Worm (Caenorhabditis elegans) whole organism, late embryonic: ENCODE measurements around the gene fbxa-6.

Source experiments
- Y22D7AL.16 ChIP-seq: sonication (generic microtip); optimal IDR thresholded peaks from 2 replicates; lab custom pipeline; 2016; ENCODE audit warnings: missing genetic modification characterization, missing compliant biosample characterization
- ama-1 ChIP-seq: fragments of 150-350 bp; optimal IDR thresholded peaks from 2 replicates; lab custom pipeline; 2014
- ceh-18 ChIP-seq: sonication (generic microtip); optimal IDR thresholded peaks from 2 replicates; lab custom pipeline; 2016; ENCODE audit warnings: missing genetic modification characterization, missing compliant biosample characterization
- ceh-19 ChIP-seq: fragments of 200-800 bp; sonication (Bioruptor generic); optimal IDR thresholded peaks from 2 replicates; lab custom pipeline; 2018; ENCODE audit warnings: mild to moderate bottlenecking, missing genetic modification characterization, missing compliant biosample characterization
- ceh-2 ChIP-seq: sonication (generic microtip); optimal IDR thresholded peaks from 2 replicates; lab custom pipeline; 2016; ENCODE audit warnings: missing genotype, missing genetic modification characterization, missing compliant biosample characterization
- ceh-22 ChIP-seq: sonication (generic microtip); optimal IDR thresholded peaks from 2 replicates; lab custom pipeline; 2017; ENCODE audit warnings: missing biosample characterization, missing genetic modification characterization
- ceh-24 ChIP-seq: sonication (generic microtip); optimal IDR thresholded peaks from 2 replicates; lab custom pipeline; 2016; ENCODE audit warnings: mild to moderate bottlenecking, missing genetic modification characterization, missing compliant biosample characterization
- ceh-31 ChIP-seq: sonication (generic microtip); optimal IDR thresholded peaks from 2 replicates; lab custom pipeline; 2016; ENCODE audit warnings: missing genetic modification characterization, missing compliant biosample characterization
- ceh-6 ChIP-seq: fragments of 200-800 bp; sonication (Bioruptor generic); optimal IDR thresholded peaks from 2 replicates; lab custom pipeline; 2018; ENCODE audit warnings: mild to moderate bottlenecking, missing genetic modification characterization, missing compliant biosample characterization
- ceh-9 ChIP-seq: sonication (generic microtip); optimal IDR thresholded peaks from 2 replicates; lab custom pipeline; 2016; ENCODE audit warnings: mild to moderate bottlenecking, missing genetic modification characterization, inconsistent platforms, missing compliant biosample characterization
- che-1 ChIP-seq: sonication (generic microtip); optimal IDR thresholded peaks from 2 replicates; lab custom pipeline; 2016; ENCODE audit warnings: mild to moderate bottlenecking, missing genetic modification characterization, missing compliant biosample characterization
- dve-1 ChIP-seq: sonication (generic microtip); optimal IDR thresholded peaks from 2 replicates; lab custom pipeline; 2017; ENCODE audit warnings: antibody characterized with exemption, mild to moderate bottlenecking, missing genetic modification characterization, missing compliant biosample characterization
- elt-4 ChIP-seq: sonication (generic microtip); optimal IDR thresholded peaks from 2 replicates; lab custom pipeline; 2016; ENCODE audit warnings: missing genetic modification characterization, missing compliant biosample characterization
- eyg-1 ChIP-seq: sonication (generic microtip); optimal IDR thresholded peaks from 2 replicates; lab custom pipeline; 2016; ENCODE audit warnings: missing genotype, missing genetic modification characterization, missing compliant biosample characterization
- fax-1 ChIP-seq: sonication (generic microtip); optimal IDR thresholded peaks from 2 replicates; lab custom pipeline; 2016; ENCODE audit warnings: missing genotype, missing genetic modification characterization, missing compliant biosample characterization
- fkh-10 ChIP-seq: fragments of 150-350 bp; optimal IDR thresholded peaks from 2 replicates; lab custom pipeline; 2014; ENCODE audit warnings: missing biosample characterization, missing genetic modification reagents, missing genetic modification characterization
- hlh-15 ChIP-seq: sonication (generic microtip); optimal IDR thresholded peaks from 2 replicates; lab custom pipeline; 2016; ENCODE audit warnings: missing genetic modification characterization, missing compliant biosample characterization
- hlh-30 ChIP-seq: sonication (generic microtip); optimal IDR thresholded peaks from 2 replicates; lab custom pipeline; 2017; ENCODE audit warnings: antibody characterized with exemption, missing genetic modification characterization, missing compliant biosample characterization; ENCODE audit not compliant: insufficient read depth
- hlh-6 ChIP-seq: sonication (generic microtip); optimal IDR thresholded peaks from 2 replicates; lab custom pipeline; 2016; ENCODE audit warnings: missing genotype, missing genetic modification characterization, missing compliant biosample characterization
- lim-6 ChIP-seq: sonication (generic microtip); optimal IDR thresholded peaks from 2 replicates; lab custom pipeline; 2016; ENCODE audit warnings: missing genetic modification characterization, missing compliant biosample characterization
- lin-11 ChIP-seq: fragments of 200-800 bp; sonication (Bioruptor generic); optimal IDR thresholded peaks from 2 replicates; lab custom pipeline; 2018; ENCODE audit warnings: mild to moderate bottlenecking, missing genetic modification characterization, missing compliant biosample characterization
- madf-2 ChIP-seq: sonication (generic microtip); optimal IDR thresholded peaks from 2 replicates; lab custom pipeline; 2017; ENCODE audit warnings: missing genetic modification characterization, missing compliant biosample characterization
- nhr-11 ChIP-seq: fragments of 150-350 bp; optimal IDR thresholded peaks from 2 replicates; lab custom pipeline; 2014; ENCODE audit warnings: missing biosample characterization, missing genetic modification characterization
- odd-2 ChIP-seq: sonication (generic microtip); optimal IDR thresholded peaks from 2 replicates; lab custom pipeline; 2017; ENCODE audit warnings: antibody characterized with exemption, mild to moderate bottlenecking, missing genetic modification characterization, missing compliant biosample characterization
- pag-3 ChIP-seq: sonication (generic microtip); optimal IDR thresholded peaks from 2 replicates; lab custom pipeline; 2016; ENCODE audit warnings: missing compliant biosample characterization, missing genetic modification characterization, borderline replicate concordance
- pat-9 ChIP-seq: fragments of 200-800 bp; sonication (Bioruptor generic); optimal IDR thresholded peaks from 2 replicates; lab custom pipeline; 2018; ENCODE audit warnings: mild to moderate bottlenecking, missing genetic modification characterization, moderate library complexity, missing compliant biosample characterization
- pax-1 ChIP-seq: fragments of 150-350 bp; optimal IDR thresholded peaks from 2 replicates; lab custom pipeline; 2014; ENCODE audit warnings: missing biosample characterization, missing genetic modification characterization
- pha-2 ChIP-seq: sonication (generic microtip); optimal IDR thresholded peaks from 2 replicates; lab custom pipeline; 2017; ENCODE audit warnings: mild to moderate bottlenecking, missing genetic modification characterization, missing compliant biosample characterization
- pqm-1 ChIP-seq: sonication (generic microtip); optimal IDR thresholded peaks from 2 replicates; lab custom pipeline; 2016; ENCODE audit warnings: missing genetic modification characterization, missing compliant biosample characterization
- pros-1 ChIP-seq: fragments of 150-350 bp; optimal IDR thresholded peaks from 2 replicates; lab custom pipeline; 2014; ENCODE audit warnings: missing biosample characterization, missing genetic modification reagents, missing genetic modification characterization
- ref-2 ChIP-seq: sonication (generic microtip); optimal IDR thresholded peaks from 2 replicates; lab custom pipeline; 2016; ENCODE audit warnings: missing genetic modification characterization, missing compliant biosample characterization
- sdc-2 ChIP-seq: sonication (generic microtip); optimal IDR thresholded peaks from 2 replicates; lab custom pipeline; 2016; ENCODE audit warnings: missing genotype, missing genetic modification characterization, missing compliant biosample characterization
- tbx-7 ChIP-seq: sonication (generic microtip); optimal IDR thresholded peaks from 2 replicates; lab custom pipeline; 2016; ENCODE audit warnings: missing genotype, missing genetic modification characterization, missing compliant biosample characterization
- ttx-3 ChIP-seq: sonication (generic microtip); optimal IDR thresholded peaks from 2 replicates; lab custom pipeline; 2016; ENCODE audit warnings: missing genetic modification reagents, missing genetic modification characterization, missing compliant biosample characterization
- unc-3 ChIP-seq, 2 experiments: fragments of 200-800 bp in 1 of 2; sonication (Bioruptor generic) in 1 of 2; sonication (generic microtip) in 1 of 2; conservative IDR thresholded peaks in 1 of 2; optimal IDR thresholded peaks in 1 of 2; 2 replicates each; pipeline versions ENCODE4 v1.3.6 to Lab custom; 2016 to 2022; ENCODE audit warnings: missing compliant biosample characterization in 2 of 2, missing genetic modification characterization in 2 of 2, missing genetic modification reagents in 1 of 2
- unc-42 ChIP-seq: sonication (generic microtip); optimal IDR thresholded peaks from 2 replicates; lab custom pipeline; 2016; ENCODE audit warnings: missing genotype, missing genetic modification characterization, missing compliant biosample characterization
- unc-55 ChIP-seq: sonication (generic microtip); optimal IDR thresholded peaks from 2 replicates; lab custom pipeline; 2017; ENCODE audit warnings: missing biosample characterization, missing genetic modification reagents, missing genetic modification characterization

The fbxa-6 gene

DNA sequence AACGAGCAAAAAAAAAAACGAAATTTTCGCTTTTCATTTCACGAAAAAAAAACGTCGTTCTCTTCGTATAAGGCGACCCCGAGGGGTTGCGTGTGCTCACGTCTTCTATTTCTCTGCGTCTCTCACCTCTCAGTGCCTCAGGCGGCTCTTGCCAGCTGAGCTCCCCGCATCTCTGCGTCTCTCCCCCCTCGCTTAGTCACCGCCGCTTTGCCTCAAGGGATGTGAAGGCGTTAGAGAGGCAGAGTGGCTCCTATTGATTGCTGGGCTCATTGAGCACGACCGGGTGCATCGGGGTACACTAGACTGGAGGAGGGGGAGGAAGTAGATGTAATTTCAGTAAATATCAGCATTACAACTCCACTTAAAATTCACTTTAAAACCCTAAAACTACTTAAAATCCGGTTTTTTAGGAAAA, 22.7 kb upstream of the fbxa-6 start (continued):
- TF ChIP-seq pax-1 (tag; lab: Kevin White, UChicago), result no peak

DNA sequence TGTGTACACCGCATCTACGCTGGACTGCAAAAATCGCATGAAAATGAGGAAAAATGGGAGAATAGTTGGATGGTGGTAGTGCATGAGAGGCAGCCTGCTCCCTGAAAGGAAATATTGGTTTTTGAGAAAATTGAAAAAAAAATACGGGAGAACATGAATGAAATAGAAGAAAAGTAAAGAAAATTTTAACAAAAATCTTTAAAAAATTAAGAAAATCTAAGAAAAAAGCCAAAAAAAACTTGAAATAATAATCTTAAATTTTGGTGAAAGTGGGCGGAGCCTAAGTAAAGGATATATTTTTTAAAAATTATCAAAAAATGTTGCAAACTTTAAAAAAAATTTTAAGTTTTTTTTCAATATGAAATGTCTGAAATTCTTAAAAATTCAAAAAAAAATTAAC, 21.0 kb upstream of the fbxa-6 start, which contains the start of gene H10E21.5:
H10E21.5 (minus strand) TSS at position 101 of the 400 bp plus-strand sequence.
- TF ChIP-seq ceh-18 (tag; lab: Kevin White, UChicago), result no peak
- TF ChIP-seq unc-42 (tag; lab: Kevin White, UChicago), result no peak
- no peak for TF ChIP-seq ceh-6 (GFP tag; lab: Kevin White, UChicago)
- no peak for TF ChIP-seq ttx-3
- no peak for TF ChIP-seq hlh-6 (tag; lab: Kevin White, UChicago)
- no peak for TF ChIP-seq hlh-15 (tag; lab: Kevin White, UChicago)
- no peak for TF ChIP-seq hlh-30 (tag; lab: Kevin White, UChicago)
- TF ChIP-seq ref-2 (tag; lab: Kevin White, UChicago), result no peak
- no peak for TF ChIP-seq ama-1 (lab: Kevin White, UChicago)
- TF ChIP-seq ceh-2, result no peak
- no peak for TF ChIP-seq pqm-1 (tag; lab: Kevin White, UChicago)
- no peak for TF ChIP-seq unc-55 (GFP tag; lab: Kevin White, UChicago)
- TF ChIP-seq fax-1 (tag; lab: Kevin White, UChicago), result no peak
- TF ChIP-seq odd-2, result no peak
- TF ChIP-seq pros-1 (tag; lab: Kevin White, UChicago), result no peak
- TF ChIP-seq unc-3 (GFP tag; conservative IDR thresholded peaks at IDR 0.05; lab: Robert Waterston, UW), result no peak
- TF ChIP-seq unc-3 (tag; optimal IDR thresholded peaks at IDR 0.05; lab: Kevin White, UChicago), result no peak
- no peak for TF ChIP-seq fkh-10 (GFP tag; lab: Kevin White, UChicago)
- TF ChIP-seq dve-1, result no peak
- no peak for TF ChIP-seq sdc-2 (tag; lab: Kevin White, UChicago)
- no peak for TF ChIP-seq eyg-1 (tag; lab: Kevin White, UChicago)

DNA sequence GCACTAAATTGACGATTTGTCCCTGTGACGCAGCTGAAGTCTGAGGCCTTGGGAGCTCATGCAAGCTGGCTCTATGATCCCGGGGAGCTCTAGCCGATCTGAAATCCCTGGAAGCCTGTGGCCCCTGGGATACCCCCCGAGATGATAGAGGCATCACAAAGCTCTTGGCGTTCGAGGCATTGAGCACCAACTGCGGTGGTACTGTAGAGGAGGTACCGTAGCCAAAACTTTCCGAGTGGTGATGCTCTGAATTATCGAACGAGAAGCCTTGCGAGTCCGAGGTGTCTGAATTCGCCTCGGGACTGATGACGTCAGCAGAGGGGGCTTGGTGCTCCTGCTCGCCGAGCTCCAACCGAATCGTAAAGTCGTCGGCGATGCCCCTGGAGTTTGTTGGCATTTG, 18.4 kb upstream of the fbxa-6 start:
- TF ChIP-seq ceh-24 (tag; lab: Kevin White, UChicago) (no peak), elt-4 (tag; lab: Kevin White, UChicago) (peak; percentile 62)

DNA sequence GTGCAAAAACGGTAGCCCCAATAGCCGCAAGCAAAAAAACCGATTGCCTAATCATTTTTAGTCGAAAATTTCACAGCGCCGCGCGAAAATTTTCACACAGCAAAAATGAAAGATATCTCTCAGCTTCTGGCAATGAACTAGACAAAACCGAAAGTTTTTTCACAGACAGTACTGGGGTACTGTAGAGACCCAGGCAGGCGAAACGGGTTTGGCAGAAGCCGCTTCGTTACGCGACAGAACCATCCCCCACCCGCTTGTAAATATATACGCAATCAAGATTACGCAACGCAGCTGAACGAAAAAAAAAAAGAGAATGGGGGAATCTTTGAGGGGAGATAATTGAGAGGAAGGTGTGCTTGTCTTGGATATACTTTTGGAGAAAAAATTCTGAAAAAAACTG, 16.6 kb upstream of the fbxa-6 start, which contains the start of gene H10E21.4:
H10E21.4 (minus strand) TSS at position 167 of the 400 bp plus-strand sequence.
- TF ChIP-seq pha-2 (no peak), eyg-1 (tag; lab: Kevin White, UChicago) (no peak), fkh-10 (GFP tag; lab: Kevin White, UChicago) (no peak), ceh-19 (GFP tag; lab: Kevin White, UChicago) (no peak), lim-6 (tag; lab: Kevin White, UChicago) (no peak), madf-2 (tag; lab: Kevin White, UChicago) (no peak), pax-1 (tag; lab: Kevin White, UChicago) (no peak), lin-11 (tag; lab: Kevin White, UChicago) (no peak), pqm-1 (tag; lab: Kevin White, UChicago) (no peak), pat-9 (no peak), pros-1 (tag; lab: Kevin White, UChicago) (no peak), che-1 (no peak), nhr-11 (tag; lab: Kevin White, UChicago) (no peak), fax-1 (tag; lab: Kevin White, UChicago) (no peak), Y22D7AL.16 (no peak), pag-3 (tag; lab: Kevin White, UChicago) (no peak), ceh-9 (no peak), tbx-7 (tag; lab: Kevin White, UChicago) (no peak)

DNA sequence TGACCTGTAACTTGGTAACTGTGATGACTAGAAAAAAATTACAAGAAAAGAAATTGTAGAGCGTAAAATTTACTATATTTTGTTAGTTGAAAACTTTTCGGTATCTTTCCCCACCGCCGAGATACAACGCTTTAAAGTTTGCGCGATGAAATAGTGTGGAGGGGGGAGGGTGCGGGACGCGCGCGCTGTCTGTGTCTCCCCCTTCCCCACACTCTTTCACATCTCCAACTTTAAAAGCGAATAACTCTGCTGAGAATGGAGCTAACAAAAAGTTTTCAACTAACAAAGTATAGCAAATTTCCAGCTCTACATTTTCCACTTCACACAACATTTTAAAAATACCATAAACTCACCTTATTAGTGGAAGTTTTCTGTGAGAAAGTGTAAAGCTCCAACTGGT, 14.7 kb upstream of the fbxa-6 start:
- TF ChIP-seq ceh-31 (tag; lab: Kevin White, UChicago) (no peak), sdc-2 (tag; lab: Kevin White, UChicago) (no peak), ceh-22 (tag; lab: Kevin White, UChicago) (no peak), ceh-18 (tag; lab: Kevin White, UChicago) (no peak)
